Worm (Caenorhabditis elegans): Measurements from ENCODE around the gene M199.135.
"Not testable (repeated sequence)": the region's sequence is repeated elsewhere in the genome, so short reads cannot be mapped to it uniquely, and the experiment has no call there.

The M199.135 gene

ce11 chrIV:15131697-15132096, 17.3 kb downstream of the M199.135 start, which contains the start of gene col-135:
col-135 (minus strand) TSS chrIV:15131797.
- TF ChIP-seq him-1 (tag; optimal IDR thresholded peaks at IDR 0.05) = no peak
- TF ChIP-seq dao-5 (tag; optimal IDR thresholded peaks at IDR 0.05) = no peak
- TF ChIP-seq W03F9.2 (tag; optimal IDR thresholded peaks at IDR 0.05) = no peak

- not testable (repeated sequence) for TF ChIP-seq dao-5, him-1, W03F9.2 (tag; optimal IDR thresholded peaks at IDR 0.05)
These were observed 19.5 kb downstream of the M199.135 start, which contains the start of gene M199.8 for ce11 chrIV:15133899-15134298. M199.8 (minus strand) TSS chrIV:15133999.

- TF ChIP-seq him-1 (tag; optimal IDR thresholded peaks at IDR 0.05) = no peak
- TF ChIP-seq W03F9.2 (tag; optimal IDR thresholded peaks at IDR 0.05) = no peak
- TF ChIP-seq dao-5 (tag; optimal IDR thresholded peaks at IDR 0.05) = no peak
These were observed 26.4 kb downstream of the M199.135 start, which contains the start of gene srg-51 for ce11 chrIV:15140832-15141231. srg-51 (minus strand) TSS chrIV:15140932.

- no peak for TF ChIP-seq him-1 (tag; optimal IDR thresholded peaks at IDR 0.05)
- no peak for TF ChIP-seq W03F9.2 (tag; optimal IDR thresholded peaks at IDR 0.05)
- no peak for TF ChIP-seq dao-5 (tag; optimal IDR thresholded peaks at IDR 0.05)
These were observed 32.7 kb downstream of the M199.135 start, which contains the start of gene str-78 for ce11 chrIV:15147104-15147503. str-78 (minus strand) TSS chrIV:15147204.
